Worm (Caenorhabditis elegans) whole organism, L1 larva: ENCODE data around the gene srg-38.

ENCODE experiments used
- C16A3.4 ChIP-seq: fragments of 150-350 bp; optimal IDR thresholded peaks from 2 replicates; lab custom pipeline; 2014; ENCODE audit warnings: missing biosample characterization, missing genetic modification characterization
- F16B12.6 ChIP-seq: fragments of 150-350 bp; optimal IDR thresholded peaks from 2 replicates; lab custom pipeline; 2014; ENCODE audit warnings: missing biosample characterization, missing genetic modification characterization
- aha-1 ChIP-seq: fragments of 150-350 bp; optimal IDR thresholded peaks from 2 replicates; lab custom pipeline; 2014; ENCODE audit warnings: missing biosample characterization, missing genetic modification characterization
- aly-2 ChIP-seq: fragments of 150-350 bp; optimal IDR thresholded peaks from 2 replicates; lab custom pipeline; 2014; ENCODE audit warnings: missing biosample characterization, missing genetic modification characterization
- ama-1 ChIP-seq: fragments of 150-350 bp; optimal IDR thresholded peaks from 2 replicates; lab custom pipeline; 2014
- blmp-1 ChIP-seq: fragments of 150-350 bp; optimal IDR thresholded peaks from 2 replicates; lab custom pipeline; 2014; ENCODE audit warnings: missing biosample characterization, missing genetic modification characterization
- ceh-63 ChIP-seq: fragments of 200-800 bp; sonication (Bioruptor generic); optimal IDR thresholded peaks from 2 replicates; lab custom pipeline; 2018; ENCODE audit warnings: mild to moderate bottlenecking, missing genetic modification characterization, missing compliant biosample characterization
- ceh-88 ChIP-seq: fragments of 200-800 bp; sonication (Bioruptor generic); IDR thresholded peaks from 2 replicates; pipeline ENCODE4 v1.3.6; 2022; ENCODE audit warnings: missing genetic modification characterization, missing compliant biosample characterization
- ceh-90 ChIP-seq: sonication (generic microtip); optimal IDR thresholded peaks from 2 replicates; lab custom pipeline; 2016; ENCODE audit warnings: missing genetic modification characterization, missing compliant biosample characterization
- efl-1 ChIP-seq, 4 experiments: fragments of 150-350 bp; optimal IDR thresholded peaks in 3 of 4; peaks in 1 of 4; 1 replicate in 1 of 4; 2 replicates in 3 of 4; lab custom pipeline; 2014; ENCODE audit warnings: missing biosample characterization in 2 of 4, missing genetic modification characterization in 2 of 4, missing genetic modification reagents in 2 of 4
- efl-3 ChIP-seq: fragments of 200-800 bp; sonication (Bioruptor generic); optimal IDR thresholded peaks from 2 replicates; lab custom pipeline; 2018; ENCODE audit warnings: mild to moderate bottlenecking, missing genetic modification characterization, missing compliant biosample characterization
- elt-2 ChIP-seq: sonication (generic microtip); optimal IDR thresholded peaks from 2 replicates; lab custom pipeline; 2016; ENCODE audit warnings: missing genetic modification characterization, mild to moderate bottlenecking, inconsistent platforms, missing compliant biosample characterization, missing genetic modification reagents
- elt-3 ChIP-seq, 6 experiments: fragments of 150-350 bp in 1 of 6; sonication (generic microtip); optimal IDR thresholded peaks; 2 replicates each; lab custom pipeline; 2017 to 2018; ENCODE audit warnings: missing biosample characterization in 6 of 6, missing genetic modification characterization in 6 of 6, inconsistent platforms in 1 of 6
- ets-5 ChIP-seq: fragments of 200-800 bp; sonication (Bioruptor generic); IDR thresholded peaks from 2 replicates; pipeline ENCODE4 v1.3.6; 2022; ENCODE audit warnings: missing genetic modification characterization, missing compliant biosample characterization
- hlh-4 ChIP-seq: sonication (generic microtip); optimal IDR thresholded peaks from 2 replicates; lab custom pipeline; 2016; ENCODE audit warnings: mild to moderate bottlenecking, missing genetic modification characterization, missing compliant biosample characterization
- hpl-2 ChIP-seq: fragments of 150-350 bp; optimal IDR thresholded peaks from 2 replicates; lab custom pipeline; 2014; ENCODE audit warnings: missing biosample characterization, missing genetic modification reagents, missing genetic modification characterization
- isw-1 ChIP-seq: fragments of 200-800 bp; sonication (Bioruptor generic); IDR thresholded peaks from 2 replicates; pipeline ENCODE4 v1.3.6; 2022; ENCODE audit warnings: missing genetic modification characterization, missing compliant biosample characterization
- jun-1 ChIP-seq: fragments of 150-350 bp; optimal IDR thresholded peaks from 2 replicates; lab custom pipeline; 2014; ENCODE audit warnings: missing biosample characterization, missing genetic modification reagents, missing genetic modification characterization
- lin-14 ChIP-seq: fragments of 200-800 bp; sonication (Bioruptor generic); optimal IDR thresholded peaks from 2 replicates; lab custom pipeline; 2018; ENCODE audit warnings: mild to moderate bottlenecking, missing genetic modification characterization, moderate library complexity, missing compliant biosample characterization
- lin-39 ChIP-seq: fragments of 150-350 bp; optimal IDR thresholded peaks from 2 replicates; lab custom pipeline; 2014; ENCODE audit warnings: missing biosample characterization, missing genetic modification reagents, missing genetic modification characterization
- lir-3 ChIP-seq: sonication (generic microtip); optimal IDR thresholded peaks from 2 replicates; lab custom pipeline; 2016; ENCODE audit warnings: mild to moderate bottlenecking, missing genetic modification characterization, moderate library complexity, missing compliant biosample characterization; ENCODE audit not compliant: poor library complexity
- lsy-2 ChIP-seq, 2 experiments: fragments of 150-350 bp; optimal IDR thresholded peaks; 2 replicates each; lab custom pipeline; 2014; ENCODE audit warnings: missing biosample characterization in 2 of 2, missing genetic modification characterization in 2 of 2
- mab-9 ChIP-seq: fragments of 200-800 bp; sonication (Bioruptor generic); IDR thresholded peaks from 2 replicates; pipeline ENCODE4 v1.3.6; 2022; ENCODE audit warnings: missing genetic modification reagents, missing genetic modification characterization, missing compliant biosample characterization
- mdl-1 ChIP-seq, 2 experiments: fragments of 150-350 bp; optimal IDR thresholded peaks; 2 replicates each; lab custom pipeline; 2014 to 2017; ENCODE audit warnings: missing biosample characterization in 2 of 2, missing genetic modification characterization in 2 of 2, inconsistent platforms in 1 of 2
- mef-2 ChIP-seq: fragments of 150-350 bp; optimal IDR thresholded peaks from 2 replicates; lab custom pipeline; 2014; ENCODE audit warnings: missing biosample characterization, missing genetic modification characterization
- mep-1 ChIP-seq: fragments of 150-350 bp; optimal IDR thresholded peaks from 2 replicates; lab custom pipeline; 2014; ENCODE audit warnings: missing biosample characterization, missing genetic modification characterization
- nhr-19 ChIP-seq: fragments of 200-800 bp; sonication (Bioruptor generic); conservative IDR thresholded peaks from 2 replicates; pipeline ENCODE4 v1.3.6; 2022; ENCODE audit warnings: missing genetic modification characterization, missing compliant biosample characterization
- nhr-20 ChIP-seq: sonication (generic microtip); optimal IDR thresholded peaks from 2 replicates; lab custom pipeline; 2016; ENCODE audit warnings: mild to moderate bottlenecking, missing genetic modification characterization, missing compliant biosample characterization
- nhr-28 ChIP-seq: fragments of 150-350 bp; optimal IDR thresholded peaks from 2 replicates; lab custom pipeline; 2014; ENCODE audit warnings: missing biosample characterization, missing genetic modification characterization
- nhr-47 ChIP-seq: sonication (generic microtip); optimal IDR thresholded peaks from 2 replicates; lab custom pipeline; 2016; ENCODE audit warnings: mild to moderate bottlenecking, missing genetic modification characterization, moderate library complexity, missing compliant biosample characterization
- nhr-71 ChIP-seq: sonication (generic microtip); optimal IDR thresholded peaks from 2 replicates; lab custom pipeline; 2016; ENCODE audit warnings: mild to moderate bottlenecking, missing genetic modification characterization, moderate library complexity, missing compliant biosample characterization
- nhr-85 ChIP-seq: sonication (generic microtip); peaks from one replicate; lab custom pipeline; 2016; ENCODE audit warnings: missing genetic modification characterization, inconsistent platforms, missing compliant biosample characterization
- nhr-90 ChIP-seq: sonication (generic microtip); optimal IDR thresholded peaks from 2 replicates; lab custom pipeline; 2016; ENCODE audit warnings: mild to moderate bottlenecking, missing genetic modification characterization, missing compliant biosample characterization; ENCODE audit not compliant: poor library complexity
- pag-3 ChIP-seq: sonication (generic microtip); optimal IDR thresholded peaks from 2 replicates; lab custom pipeline; 2017; ENCODE audit warnings: missing genetic modification characterization, mild to moderate bottlenecking, missing compliant biosample characterization, antibody characterized with exemption, borderline replicate concordance; ENCODE audit not compliant: insufficient read depth
- pqm-1 ChIP-seq: sonication (generic microtip); optimal IDR thresholded peaks from 3 replicates; lab custom pipeline; 2017; ENCODE audit warnings: missing biosample characterization, missing genetic modification characterization
- snpc-4 ChIP-seq: fragments of 150-350 bp; optimal IDR thresholded peaks from 2 replicates; lab custom pipeline; 2014; ENCODE audit warnings: missing biosample characterization, missing genetic modification characterization
- snu-23 ChIP-seq: sonication (generic microtip); optimal IDR thresholded peaks from 2 replicates; lab custom pipeline; 2016; ENCODE audit warnings: missing genetic modification characterization, missing compliant biosample characterization
- sox-4 ChIP-seq: sonication (generic microtip); optimal IDR thresholded peaks from 2 replicates; lab custom pipeline; 2016; ENCODE audit warnings: missing genetic modification characterization, missing compliant biosample characterization
- sptf-1 ChIP-seq: fragments of 150-350 bp; optimal IDR thresholded peaks from 2 replicates; lab custom pipeline; 2014; ENCODE audit warnings: missing biosample characterization, missing genetic modification characterization
- tlp-1 ChIP-seq: fragments of 150-350 bp; optimal IDR thresholded peaks from 2 replicates; lab custom pipeline; 2014; ENCODE audit warnings: missing biosample characterization, missing genetic modification characterization
- unc-30 ChIP-seq: sonication (generic microtip); optimal IDR thresholded peaks from 2 replicates; lab custom pipeline; 2017; ENCODE audit warnings: missing biosample characterization, missing genetic modification characterization
- unc-98 ChIP-seq: fragments of 200-800 bp; sonication (Bioruptor generic); IDR thresholded peaks from 2 replicates; pipeline ENCODE4 v1.3.6; 2022; ENCODE audit warnings: missing genetic modification characterization, missing compliant biosample characterization
- xbp-1 ChIP-seq: sonication (generic microtip); optimal IDR thresholded peaks from 2 replicates; lab custom pipeline; 2016; ENCODE audit warnings: missing genetic modification characterization, missing compliant biosample characterization
- zag-1 ChIP-seq: fragments of 150-350 bp; optimal IDR thresholded peaks from 2 replicates; lab custom pipeline; 2014; ENCODE audit warnings: missing biosample characterization, missing genetic modification characterization
- zip-4 ChIP-seq: fragments of 200-800 bp; sonication (Bioruptor generic); optimal IDR thresholded peaks from 2 replicates; lab custom pipeline; 2018; ENCODE audit warnings: mild to moderate bottlenecking, missing genetic modification characterization, moderate library complexity, missing compliant biosample characterization
- ztf-11 ChIP-seq, 2 experiments: sonication (generic microtip); optimal IDR thresholded peaks; 2 replicates each; lab custom pipeline; 2016 to 2017; ENCODE audit warnings: missing genetic modification characterization in 2 of 2, missing biosample characterization in 1 of 2, missing compliant biosample characterization in 1 of 2
- ztf-4 ChIP-seq: fragments of 150-350 bp; optimal IDR thresholded peaks from 2 replicates; lab custom pipeline; 2014; ENCODE audit warnings: missing biosample characterization, missing genetic modification characterization

Gene srg-38

ce11 chrV:11149405-11149804 is 6.0 kb downstream of the srg-38 start, which contains the start of gene T19C4.1:
TSS of gene T19C4.1 (plus strand) at chrV:11149705.
- TF ChIP-seq ceh-63 (GFP tag; lab: Kevin White, UChicago) (no peak), hlh-4 (tag; lab: Kevin White, UChicago) (no peak), ama-1 (lab: Kevin White, UChicago) (no peak), F16B12.6 (no peak), unc-30 (tag; lab: Kevin White, UChicago) (no peak), C16A3.4 (no peak), nhr-85 (tag; lab: Kevin White, UChicago) (no peak)

- no peak for TF ChIP-seq mdl-1 (tag; optimal IDR thresholded peaks at IDR 0.05; lab: Kevin White, UChicago)
- TF ChIP-seq elt-3 (tag; optimal IDR thresholded peaks at IDR 0.05; lab: Kevin White, UChicago), result peak in 1 of 6 experiments; percentile 48
- TF ChIP-seq nhr-47 (tag; lab: Kevin White, UChicago), result no peak
- TF ChIP-seq snpc-4 (tag; lab: Kevin White, UChicago), result no peak
- no peak for TF ChIP-seq mab-9 (GFP tag; lab: Robert Waterston, UW)
- TF ChIP-seq blmp-1, result peak; percentile 80
- TF ChIP-seq lir-3 (tag; lab: Kevin White, UChicago), result no peak
- TF ChIP-seq unc-30 (tag; lab: Kevin White, UChicago), result no peak
- TF ChIP-seq snu-23 (GFP tag; lab: Kevin White, UChicago), result no peak
- TF ChIP-seq nhr-20, result no peak
- no peak for TF ChIP-seq nhr-90 (tag; lab: Kevin White, UChicago)
- no peak for TF ChIP-seq jun-1 (tag; lab: Kevin White, UChicago)
- TF ChIP-seq tlp-1, result no peak
- TF ChIP-seq nhr-85 (tag; lab: Kevin White, UChicago), result peak; percentile 79
- TF ChIP-seq mep-1, result peak; percentile 8
Measured at ce11 chrV:11148971-11149370, 6.5 kb downstream of the srg-38 start.

ce11 chrV:11147780-11148144 is 7.7 kb downstream of the srg-38 start:
- TF ChIP-seq pag-3, result no peak
- TF ChIP-seq nhr-85 (tag; lab: Kevin White, UChicago), result peak; percentile 86
- no peak for TF ChIP-seq efl-3
- TF ChIP-seq ets-5, result no peak
- TF ChIP-seq jun-1 (tag; lab: Kevin White, UChicago), result peak; percentile 9
- TF ChIP-seq ceh-88, result no peak
- peak; percentile 18 for TF ChIP-seq ztf-4 (tag; lab: Kevin White, UChicago)
- TF ChIP-seq pqm-1 (tag; lab: Kevin White, UChicago), result no peak
- TF ChIP-seq sptf-1, result no peak
- TF ChIP-seq mab-9 (GFP tag; lab: Robert Waterston, UW), result no peak
- peak; percentile 17 for TF ChIP-seq nhr-90 (tag; lab: Kevin White, UChicago)
- no peak for TF ChIP-seq sox-4 (tag; lab: Kevin White, UChicago)
- no peak for TF ChIP-seq aly-2 (tag; lab: Kevin White, UChicago)
- TF ChIP-seq nhr-19 (GFP tag; lab: Robert Waterston, UW), result no peak; the same call in 1 of the 2 replicates
- TF ChIP-seq hpl-2 (GFP tag; lab: Kevin White, UChicago), result no peak
- TF ChIP-seq ceh-90 (tag; lab: Kevin White, UChicago), result no peak
- TF ChIP-seq zag-1, result no peak
- no peak for TF ChIP-seq efl-1 (optimal IDR thresholded peaks at IDR 0.05; lab: Kevin White, UChicago)
- TF ChIP-seq efl-1 (GFP tag; optimal IDR thresholded peaks at IDR 0.05 in 1 of 2; lab: Kevin White, UChicago), result peak in 1 of 2 experiments; percentile 76
- peak; percentile 38 for TF ChIP-seq nhr-71 (tag; lab: Kevin White, UChicago)
- TF ChIP-seq mef-2 (tag; lab: Kevin White, UChicago), result no peak
- no peak for TF ChIP-seq xbp-1 (tag; lab: Kevin White, UChicago)
- no peak for TF ChIP-seq lin-39 (tag; lab: Kevin White, UChicago)
- peak in 1 of 2 experiments; percentile 12 for TF ChIP-seq lsy-2 (tag; optimal IDR thresholded peaks at IDR 0.05; lab: Kevin White, UChicago)
- TF ChIP-seq snpc-4 (tag; lab: Kevin White, UChicago), result no peak
- no peak for TF ChIP-seq aha-1 (tag; lab: Kevin White, UChicago)
- no peak for TF ChIP-seq mep-1
- TF ChIP-seq isw-1 (GFP tag; lab: Robert Waterston, UW), result no peak
- no peak for TF ChIP-seq nhr-28 (tag; lab: Kevin White, UChicago)
- TF ChIP-seq zip-4 (GFP tag; lab: Kevin White, UChicago), result no peak
- no peak for TF ChIP-seq unc-30 (tag; lab: Kevin White, UChicago)
- TF ChIP-seq F16B12.6, result no peak
- no peak for TF ChIP-seq hlh-4 (tag; lab: Kevin White, UChicago)
- TF ChIP-seq lin-14 (GFP tag; lab: Kevin White, UChicago), result no peak
- no peak for TF ChIP-seq unc-98 (GFP tag; lab: Robert Waterston, UW)
- no peak for TF ChIP-seq ztf-11 (tag; optimal IDR thresholded peaks at IDR 0.05; lab: Kevin White, UChicago)
- TF ChIP-seq elt-2, result no peak
- peak in 1 of 6 experiments; percentile 76 for TF ChIP-seq elt-3 (tag; optimal IDR thresholded peaks at IDR 0.05; lab: Kevin White, UChicago)
